Worm (Caenorhabditis elegans): ENCODE data around the gene F35E8.1.
"Not testable (repeated sequence)": the region's sequence is repeated elsewhere in the genome, so short reads cannot be mapped to it uniquely, and the experiment has no call there.

F35E8.1 gene

ce11 chrV:15905530-15905929, at the start of gene F35E8.1, which contains the start of gene F35E8.2:
TSS of gene F35E8.1 (minus strand) at chrV:15905630.
TSS of gene F35E8.2 (plus strand) at chrV:15905661.
- not testable (repeated sequence) for TF ChIP-seq unc-62 (GFP tag; optimal IDR thresholded peaks at IDR 0.05)

ce11 chrV:15954932-15955331, 49.5 kb upstream of the F35E8.1 start, which contains the start of gene srw-57:
TSS of gene srw-57 (minus strand) at chrV:15955032.
- no peak for TF ChIP-seq unc-62 (GFP tag; optimal IDR thresholded peaks at IDR 0.05)

ce11 chrV:15952762-15953161, 47.3 kb upstream of the F35E8.1 start, which contains the start of gene srw-56:
TSS of gene srw-56 (minus strand) at chrV:15952862.
- TF ChIP-seq unc-62 (GFP tag; optimal IDR thresholded peaks at IDR 0.05): no peak

ce11 chrV:15950903-15951302, 45.5 kb upstream of the F35E8.1 start, which contains the start of gene srw-59:
TSS of gene srw-59 (minus strand) at chrV:15951003.
- TF ChIP-seq unc-62 (GFP tag; optimal IDR thresholded peaks at IDR 0.05): no peak

- no peak for TF ChIP-seq unc-62 (GFP tag; optimal IDR thresholded peaks at IDR 0.05)
Measured at ce11 chrV:15943125-15943524, 37.7 kb upstream of the F35E8.1 start, which contains the start of gene srw-53. TSS of gene srw-53 (plus strand) at chrV:15943425.

ce11 chrV:15940254-15940653, 34.8 kb upstream of the F35E8.1 start, which contains the start of gene srw-55:
TSS of gene srw-55 (minus strand) at chrV:15940354.
- no peak for TF ChIP-seq unc-62 (GFP tag; optimal IDR thresholded peaks at IDR 0.05)

ce11 chrV:15932390-15932789, 27.0 kb upstream of the F35E8.1 start, which contains the start of gene srw-26:
TSS of gene srw-26 (minus strand) at chrV:15932490.
- TF ChIP-seq unc-62 (GFP tag; optimal IDR thresholded peaks at IDR 0.05): no peak

ce11 chrV:15929882-15930281, 24.5 kb upstream of the F35E8.1 start, which contains the start of gene srbc-77:
TSS of gene srbc-77 (plus strand) at chrV:15930182.
- TF ChIP-seq unc-62 (GFP tag; optimal IDR thresholded peaks at IDR 0.05): not testable (repeated sequence)

- no peak for TF ChIP-seq unc-62 (GFP tag; optimal IDR thresholded peaks at IDR 0.05)
Measured at ce11 chrV:15928325-15928724, 22.9 kb upstream of the F35E8.1 start, which contains the start of gene pzf-1. TSS of gene pzf-1 (minus strand) at chrV:15928425.

- TF ChIP-seq unc-62 (GFP tag; optimal IDR thresholded peaks at IDR 0.05): no peak
Measured at ce11 chrV:15924307-15924706, 18.9 kb upstream of the F35E8.1 start, which contains the start of gene nhr-108. TSS of gene nhr-108 (minus strand) at chrV:15924472.

ce11 chrV:15922979-15923378, 17.5 kb upstream of the F35E8.1 start, which contains the start of gene F35E8.13:
TSS of gene F35E8.13 (plus strand) at chrV:15923279.
- no peak for TF ChIP-seq unc-62 (GFP tag; optimal IDR thresholded peaks at IDR 0.05)

- no peak for TF ChIP-seq unc-62 (GFP tag; optimal IDR thresholded peaks at IDR 0.05)
Measured at ce11 chrV:15921102-15921501, 15.7 kb upstream of the F35E8.1 start, which contains the start of gene cdr-1. TSS of gene cdr-1 (plus strand) at chrV:15921309.

ce11 chrV:15920273-15920672, 14.8 kb upstream of the F35E8.1 start, which contains the start of gene F35E8.10:
TSS of gene F35E8.10 (minus strand) at chrV:15920373.
- no peak for TF ChIP-seq unc-62 (GFP tag; optimal IDR thresholded peaks at IDR 0.05)

- TF ChIP-seq unc-62 (GFP tag; optimal IDR thresholded peaks at IDR 0.05): no peak
Measured at ce11 chrV:15917458-15917857, 12.0 kb upstream of the F35E8.1 start, which contains the start of gene F35E8.9. TSS of gene F35E8.9 (minus strand) at chrV:15917558.

ce11 chrV:15915919-15916318, 10.5 kb upstream of the F35E8.1 start, which contains the start of gene gst-38:
TSS of gene gst-38 (minus strand) at chrV:15916070.
- no peak for TF ChIP-seq unc-62 (GFP tag; optimal IDR thresholded peaks at IDR 0.05)

ce11 chrV:15915307-15915706, 9.9 kb upstream of the F35E8.1 start:
- TF ChIP-seq unc-62 (GFP tag; optimal IDR thresholded peaks at IDR 0.05): no peak

ce11 chrV:15914774-15915173, 9.3 kb upstream of the F35E8.1 start:
- no peak for TF ChIP-seq unc-62 (GFP tag; optimal IDR thresholded peaks at IDR 0.05)

Data from whole organism, dauer.